Fruit fly (Drosophila melanogaster) Kc167 (cell line): ENCODE data around the gene CG10508.

Source experiments
- Sin3A ChIP-seq: fragments of >200 bp; optimal IDR thresholded peaks from 2 replicates; lab custom pipeline; 2018; ENCODE audit warnings: missing external identifiers
- psq ChIP-seq: fragments of >200 bp; optimal IDR thresholded peaks from 2 replicates; lab custom pipeline; 2017; ENCODE audit warnings: missing external identifiers

- TF ChIP-seq psq: no peak
- TF ChIP-seq Sin3A (lab: Kevin White, UChicago): no peak
Measured at dm6 chr3L:21204581-21205495, 5.2 kb upstream of the CG10508 start.
